Fruit fly (Drosophila melanogaster) whole organism, larva: Measurements from ENCODE around the gene CG9515.

ENCODE experiments used
- noc ChIP-seq: fragments of 200-800 bp; sonication (Bioruptor generic); optimal IDR thresholded peaks from 3 replicates; lab custom pipeline; 2019; ENCODE audit warnings: missing biosample characterization, mild to moderate bottlenecking, missing genetic modification characterization, moderate library complexity

CG9515 gene

DNA sequence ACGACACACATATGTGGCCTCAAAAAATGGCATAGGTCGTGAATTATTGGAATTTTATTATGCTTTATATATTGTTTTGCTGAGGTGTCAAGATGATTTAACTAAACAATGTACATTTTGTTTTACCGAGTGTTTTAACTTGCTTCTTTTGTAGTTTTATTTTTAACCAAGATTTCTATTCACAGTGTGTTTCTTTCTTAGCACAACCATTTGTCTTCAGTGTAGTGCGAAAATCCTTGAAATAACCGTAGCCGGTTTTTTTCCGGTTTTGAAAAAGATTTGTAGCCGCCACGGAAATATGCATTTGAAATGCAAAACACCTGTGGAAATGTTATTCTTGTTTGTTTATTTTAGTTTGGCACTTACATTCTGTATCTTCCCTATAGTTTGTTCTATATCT is 14.1 kb upstream of the CG9515 start:
- TF ChIP-seq noc (tag; lab: Kevin White, UChicago) = no peak

DNA sequence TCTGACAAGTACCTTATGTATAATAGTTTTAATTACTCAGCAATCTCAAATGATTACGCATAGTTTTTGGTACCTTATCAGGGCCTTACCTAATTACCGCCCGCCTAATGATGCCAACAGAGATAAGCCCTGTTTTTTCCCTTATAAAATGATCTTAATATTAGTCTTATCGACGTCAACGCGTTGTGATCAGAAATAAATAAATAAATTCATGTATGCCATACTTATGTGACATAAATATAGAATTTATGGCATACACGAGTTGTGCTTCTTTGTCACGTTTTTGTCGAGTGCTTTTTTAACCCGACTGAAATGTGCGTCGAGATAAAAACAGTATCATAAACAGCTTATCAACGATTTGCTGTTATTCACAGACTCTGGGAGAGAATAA is 13.3 kb upstream of the CG9515 start:
- TF ChIP-seq noc (tag; lab: Kevin White, UChicago) = peak; percentile 1

DNA sequence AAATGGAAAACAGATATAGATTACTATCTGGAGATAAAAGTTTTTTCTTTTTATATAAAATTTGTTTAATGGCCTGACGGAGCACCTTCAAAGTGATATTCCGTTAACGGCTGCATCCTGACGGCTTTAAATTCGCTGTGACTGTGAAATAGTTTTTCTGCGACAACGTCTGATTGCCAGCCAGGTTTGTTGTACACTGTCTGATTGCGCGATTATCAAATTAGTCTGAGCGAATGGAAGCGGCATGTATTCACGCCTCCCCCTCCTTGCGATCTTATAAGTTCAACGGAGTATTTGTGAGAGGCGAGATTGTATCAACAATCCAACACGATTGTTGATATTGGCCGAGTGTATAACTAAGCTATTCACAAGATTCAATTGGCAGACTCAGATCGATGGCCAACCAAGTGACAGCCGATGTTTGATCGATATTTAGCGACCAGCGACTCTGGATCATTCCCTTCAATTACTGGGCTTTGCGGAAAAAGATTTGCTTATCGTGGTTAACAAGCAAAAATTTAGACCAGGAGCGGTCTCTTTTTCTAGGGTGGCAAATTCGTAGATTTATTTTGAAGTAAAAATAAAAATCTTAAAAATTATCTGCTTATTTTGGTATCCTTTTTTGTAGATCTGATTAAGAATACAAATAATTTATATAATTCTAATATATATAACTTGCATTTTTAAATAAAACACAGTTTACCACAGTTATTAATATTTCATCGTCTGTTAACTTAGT is 12.7 kb upstream of the CG9515 start:
- TF ChIP-seq noc (tag; lab: Kevin White, UChicago) = peak; percentile 57

DNA sequence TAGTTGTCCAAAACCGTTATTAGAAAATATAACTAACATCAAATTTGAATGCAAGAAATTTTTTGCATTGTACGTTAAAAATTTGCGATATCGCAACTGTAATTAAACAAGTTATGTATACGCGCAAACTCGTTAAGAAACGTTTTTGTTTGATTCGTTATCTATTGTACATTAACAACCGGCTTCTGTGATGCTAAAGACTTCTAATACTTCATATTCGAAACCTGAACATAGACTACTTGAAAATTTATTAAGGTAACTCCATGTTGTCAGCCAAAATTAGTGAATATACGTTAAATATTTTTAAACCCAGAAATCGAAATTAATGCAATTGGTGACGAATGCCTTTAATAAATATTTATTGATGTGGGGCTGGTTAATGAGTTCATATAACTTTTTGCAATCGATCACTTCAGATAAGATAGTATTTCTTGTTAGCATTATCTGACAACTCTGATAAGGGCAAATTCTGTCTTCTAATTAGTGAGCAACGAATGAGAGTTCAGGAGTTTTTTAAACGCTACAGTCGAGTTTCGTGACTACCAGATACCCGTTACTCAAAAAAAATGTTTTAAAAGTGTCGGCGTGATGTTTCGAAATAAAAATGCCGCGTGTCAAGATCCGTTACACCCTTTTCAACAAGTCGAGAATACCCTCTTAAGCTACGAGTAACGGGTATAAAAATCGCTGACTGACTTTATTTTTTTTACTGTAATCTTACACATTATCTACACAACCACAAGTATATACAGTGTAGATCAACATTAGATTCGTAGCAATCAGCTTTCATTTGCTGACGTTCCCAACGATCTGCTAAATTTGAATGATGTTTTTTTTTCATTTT is 9.4 kb upstream of the CG9515 start:
- peak; percentile 87 for TF ChIP-seq noc (tag; lab: Kevin White, UChicago)

DNA sequence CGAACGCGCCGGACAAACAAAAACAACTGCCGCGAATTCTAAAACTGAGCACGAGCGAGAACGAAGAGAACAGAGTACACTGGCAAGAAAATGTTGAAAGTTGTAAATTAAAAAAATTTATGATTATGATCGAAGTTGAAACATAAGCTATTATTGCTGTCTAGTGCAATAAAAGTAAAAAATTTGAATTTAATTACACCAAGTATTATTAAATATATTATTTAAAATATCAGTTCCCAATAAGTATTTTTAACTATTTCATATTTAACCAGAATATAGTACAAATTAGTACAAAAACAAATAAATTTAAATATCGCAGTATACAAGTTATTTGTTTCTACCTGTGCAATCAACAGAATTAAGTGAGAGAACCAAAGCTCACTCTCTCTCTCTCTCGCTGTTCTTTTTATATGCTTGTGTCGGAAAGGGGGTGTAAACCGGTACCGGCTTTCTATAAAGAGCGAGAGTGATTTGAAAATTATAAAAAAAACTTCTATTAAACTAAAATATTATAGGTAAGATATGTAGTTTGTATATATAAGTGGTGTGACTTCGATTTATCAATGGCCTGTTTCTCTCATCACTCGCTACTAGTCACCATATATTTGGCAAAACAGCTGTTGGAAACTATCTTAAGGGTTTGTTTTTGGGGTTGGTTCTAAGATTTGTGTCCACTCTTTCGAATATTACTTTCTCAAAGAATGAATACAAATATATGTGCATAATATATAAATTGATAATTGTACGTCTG is 8.3 kb upstream of the CG9515 start, which contains the start of gene C1GalTA:
Gene C1GalTA, minus strand, starts transcription at position 33 of the 751 bp plus-strand sequence.
- TF ChIP-seq noc (tag; lab: Kevin White, UChicago) = peak; percentile 99

DNA sequence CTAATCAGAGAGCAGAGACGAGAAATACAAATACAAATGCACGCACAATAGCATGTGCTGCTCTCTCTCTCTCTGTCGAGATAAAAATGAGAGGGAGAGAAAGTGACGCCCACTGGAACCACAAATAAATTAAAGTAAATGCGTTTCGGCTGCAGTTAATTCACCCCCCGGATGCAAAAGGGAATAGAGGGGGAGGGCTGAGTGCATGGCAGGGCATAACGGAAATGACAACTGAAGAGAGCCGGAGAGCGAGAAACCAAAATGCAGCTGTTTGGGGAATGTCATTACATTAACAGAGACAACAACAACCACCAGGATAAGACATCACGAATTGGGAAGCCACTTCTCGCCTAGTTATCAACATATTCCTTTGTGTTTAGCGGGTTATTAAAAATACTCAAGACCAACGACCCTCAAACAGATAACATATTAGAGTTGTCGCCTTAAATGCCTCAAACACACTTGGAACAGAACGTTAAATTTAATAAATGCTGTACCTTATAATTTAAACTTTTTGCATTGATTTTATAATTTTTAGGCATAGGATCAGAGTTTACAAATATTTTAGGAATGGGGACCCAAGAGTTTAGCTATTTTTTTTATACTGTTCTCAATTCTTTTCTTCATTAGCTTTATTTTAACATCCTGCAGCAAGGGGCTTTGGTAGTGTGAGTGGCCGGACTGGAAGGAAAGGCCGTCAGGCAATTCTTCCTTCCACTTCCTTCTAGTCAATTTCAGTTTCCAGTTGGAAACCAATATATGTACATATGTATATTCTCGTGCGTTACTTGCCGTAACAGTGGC is 7.1 kb upstream of the CG9515 start:
- no peak for TF ChIP-seq noc (tag; lab: Kevin White, UChicago)

DNA sequence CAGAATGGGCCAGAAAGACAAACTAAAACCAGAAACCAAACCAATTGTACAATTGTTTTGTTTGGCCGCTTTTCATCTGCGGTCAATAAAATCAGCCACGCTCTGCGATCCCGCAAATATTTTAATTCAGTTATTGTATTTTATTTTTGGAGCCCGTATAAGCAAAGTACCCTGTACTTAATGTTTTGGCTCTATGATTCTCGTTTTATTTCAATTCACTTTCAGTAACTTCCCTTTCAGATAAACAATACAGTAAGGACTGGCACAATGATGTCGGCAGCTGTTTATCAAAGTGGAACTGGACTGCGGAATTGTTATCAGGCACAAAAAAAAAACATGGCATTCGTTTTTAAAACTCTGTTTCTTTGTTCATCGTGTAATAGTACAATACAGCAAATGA is 5.6 kb upstream of the CG9515 start:
- peak; percentile 29 for TF ChIP-seq noc (tag; lab: Kevin White, UChicago)

DNA sequence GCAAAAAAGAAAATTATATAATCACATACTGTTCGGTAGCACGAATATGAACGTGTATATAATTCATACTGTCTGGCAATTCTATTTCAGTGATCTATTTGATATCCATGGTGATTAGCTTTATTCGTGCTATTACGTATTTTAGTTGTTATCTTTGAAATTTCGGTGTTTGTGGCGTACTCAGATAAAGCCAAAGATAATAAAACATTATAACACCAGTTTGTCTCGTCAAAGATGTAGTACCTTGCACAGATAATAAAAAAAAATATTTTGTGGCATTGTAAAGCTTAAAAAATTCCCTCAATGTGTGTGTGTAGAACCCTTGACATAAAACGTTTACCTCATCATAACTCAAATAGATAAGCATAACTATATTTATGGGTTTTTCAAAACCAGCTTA is 4.9 kb upstream of the CG9515 start:
- peak; percentile 11 for TF ChIP-seq noc (tag; lab: Kevin White, UChicago)

DNA sequence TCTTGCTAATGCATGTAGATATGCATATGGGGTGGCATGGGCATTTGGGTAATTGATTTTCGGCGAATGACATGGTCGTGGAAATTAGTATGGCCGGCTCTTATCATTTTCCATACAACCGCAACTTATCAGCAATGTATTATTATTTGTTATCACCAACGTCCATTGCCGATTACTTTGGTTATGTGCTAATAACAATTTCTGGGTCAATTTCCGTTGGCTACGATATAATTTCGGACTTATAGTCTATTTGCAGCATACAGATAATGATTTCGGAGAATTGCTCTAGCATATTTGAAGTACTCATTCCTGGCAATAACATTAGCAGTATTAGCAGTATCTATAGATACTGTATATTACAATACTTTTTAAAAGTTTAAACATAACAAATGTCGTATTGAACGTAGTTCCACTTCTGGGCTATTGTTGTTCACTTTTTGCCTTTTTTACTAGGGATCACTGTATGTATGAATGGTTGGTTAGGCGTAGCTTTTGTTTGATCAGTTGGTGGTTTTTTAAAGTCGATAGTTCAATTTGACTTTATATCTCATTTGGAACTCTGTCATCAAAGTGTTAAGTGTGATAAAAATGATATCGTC is 3.8 kb upstream of the CG9515 start, which contains the start of gene CG46397:
Gene CG46397, plus strand, starts transcription at position 549 of the 599 bp plus-strand sequence.
- TF ChIP-seq noc (tag; lab: Kevin White, UChicago) = peak; percentile 8

DNA sequence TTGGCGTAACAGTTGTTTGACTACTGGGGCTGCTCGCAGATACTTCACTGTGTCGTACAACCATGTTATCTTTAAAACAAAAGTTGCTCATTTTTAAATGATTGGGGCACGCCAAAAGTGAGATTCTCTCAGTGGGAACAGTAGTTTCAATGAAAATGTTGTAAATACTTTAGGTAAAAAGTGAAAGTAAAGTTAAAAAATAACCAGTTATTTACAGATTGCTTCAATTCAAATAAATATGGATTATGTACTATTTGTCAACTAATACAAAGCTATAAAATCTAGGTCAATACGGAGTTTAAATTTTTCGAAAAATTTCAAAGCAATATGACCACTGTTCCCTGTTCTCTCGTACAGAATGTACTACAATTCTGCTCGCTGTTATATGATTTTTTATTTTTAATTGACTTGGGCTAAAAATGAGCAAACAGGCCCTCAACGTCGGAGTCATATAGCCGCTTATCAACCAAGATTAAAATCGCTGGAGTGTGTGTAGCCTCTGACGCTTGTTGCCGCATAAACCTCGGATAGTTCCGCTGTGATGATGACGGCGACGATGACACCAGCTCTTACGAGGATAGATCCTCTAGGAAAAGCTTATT is 1.2 kb downstream of the CG9515 start, which contains the start of gene Argl:
Gene Argl, minus strand, starts transcription at position 370 of the 602 bp plus-strand sequence.
- peak; percentile 72 for TF ChIP-seq noc (tag; lab: Kevin White, UChicago)

DNA sequence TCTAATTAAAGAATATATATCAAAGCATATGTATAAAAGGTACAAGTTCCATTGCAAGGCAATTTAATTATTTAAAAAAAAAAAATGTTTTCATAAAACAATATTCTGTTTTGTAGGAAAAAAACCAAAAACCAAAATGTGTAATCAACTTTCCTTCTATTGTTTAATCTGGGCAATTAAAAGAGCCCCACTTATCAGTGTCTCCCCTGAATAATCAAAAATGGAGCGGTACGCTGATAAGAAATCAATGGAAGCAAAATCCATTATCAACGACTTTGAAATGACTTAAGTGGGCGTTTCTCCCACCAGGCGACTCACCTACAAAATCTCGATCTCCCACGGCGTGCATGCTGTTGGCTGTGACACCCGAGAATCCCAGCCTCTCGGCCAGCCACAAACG is 2.4 kb downstream of the CG9515 start:
- peak; percentile 8 for TF ChIP-seq noc (tag; lab: Kevin White, UChicago)

DNA sequence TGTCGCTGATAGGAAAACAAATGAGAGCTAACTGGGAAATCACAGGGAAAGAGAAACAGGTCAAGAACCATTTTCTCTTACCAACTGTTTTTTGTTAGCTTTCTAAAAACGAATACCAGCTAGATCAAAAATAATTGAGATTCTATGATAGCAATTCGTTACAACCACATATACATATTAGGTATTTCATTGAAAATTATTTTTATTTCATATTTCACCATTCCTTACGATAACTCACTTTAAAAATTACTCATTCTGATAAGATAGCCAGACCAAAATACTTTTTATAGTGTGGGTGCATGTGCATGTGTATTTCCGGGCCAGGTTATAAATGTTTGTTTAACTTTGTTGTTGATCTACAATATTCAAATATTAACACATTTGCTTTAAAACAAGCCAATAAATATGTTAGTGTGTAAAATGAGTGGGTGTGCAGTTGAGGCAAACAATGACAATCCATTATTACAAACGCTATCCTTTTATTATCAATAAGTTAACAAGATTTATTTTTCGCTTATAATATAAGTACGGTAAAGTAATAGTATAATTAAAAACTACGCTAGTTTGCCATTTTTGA is 5.1 kb downstream of the CG9515 start:
- TF ChIP-seq noc (tag; lab: Kevin White, UChicago) = no peak

DNA sequence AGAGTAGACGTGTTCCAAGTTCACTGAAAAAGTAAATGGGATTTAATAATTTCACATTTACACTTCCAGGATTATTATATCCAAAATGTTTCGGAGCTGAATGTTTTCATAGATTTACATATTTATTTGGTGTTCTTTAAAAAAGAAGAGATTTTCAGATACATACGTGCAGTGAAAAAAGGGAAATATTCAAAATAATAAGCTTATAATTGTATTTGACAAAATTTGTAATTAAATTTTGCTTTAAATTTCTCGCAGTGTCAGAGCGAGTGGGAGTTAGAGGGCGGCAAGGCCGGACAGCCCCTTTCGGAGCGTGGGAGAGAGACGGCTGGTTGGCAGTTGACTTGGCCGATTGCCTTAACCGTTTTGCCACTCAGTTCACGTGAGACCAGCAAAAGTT is 6.1 kb downstream of the CG9515 start, which contains the start of gene Tsp29Fb:
Gene Tsp29Fb, plus strand, starts transcription at position 388 of the 400 bp plus-strand sequence.
- peak; percentile 93 for TF ChIP-seq noc (tag; lab: Kevin White, UChicago)
